Fruit fly (Drosophila melanogaster) Kc167 (cell line): ENCODE measurements around the gene DIP-alpha.

Experiments
- Myc ChIP-seq: fragments of >200 bp; optimal IDR thresholded peaks from 2 replicates; lab custom pipeline; 2017; ENCODE audit warnings: missing external identifiers
- Sin3A ChIP-seq: fragments of >200 bp; optimal IDR thresholded peaks from 2 replicates; lab custom pipeline; 2018; ENCODE audit warnings: missing external identifiers
- h ChIP-seq: fragments of >200 bp; optimal IDR thresholded peaks from 3 replicates; lab custom pipeline; 2018; ENCODE audit warnings: missing external identifiers
- insv ChIP-seq: fragments of >200 bp; optimal IDR thresholded peaks from 3 replicates; lab custom pipeline; 2018; ENCODE audit warnings: missing external identifiers
- psq ChIP-seq: fragments of >200 bp; optimal IDR thresholded peaks from 2 replicates; lab custom pipeline; 2017; ENCODE audit warnings: missing external identifiers

DNA sequence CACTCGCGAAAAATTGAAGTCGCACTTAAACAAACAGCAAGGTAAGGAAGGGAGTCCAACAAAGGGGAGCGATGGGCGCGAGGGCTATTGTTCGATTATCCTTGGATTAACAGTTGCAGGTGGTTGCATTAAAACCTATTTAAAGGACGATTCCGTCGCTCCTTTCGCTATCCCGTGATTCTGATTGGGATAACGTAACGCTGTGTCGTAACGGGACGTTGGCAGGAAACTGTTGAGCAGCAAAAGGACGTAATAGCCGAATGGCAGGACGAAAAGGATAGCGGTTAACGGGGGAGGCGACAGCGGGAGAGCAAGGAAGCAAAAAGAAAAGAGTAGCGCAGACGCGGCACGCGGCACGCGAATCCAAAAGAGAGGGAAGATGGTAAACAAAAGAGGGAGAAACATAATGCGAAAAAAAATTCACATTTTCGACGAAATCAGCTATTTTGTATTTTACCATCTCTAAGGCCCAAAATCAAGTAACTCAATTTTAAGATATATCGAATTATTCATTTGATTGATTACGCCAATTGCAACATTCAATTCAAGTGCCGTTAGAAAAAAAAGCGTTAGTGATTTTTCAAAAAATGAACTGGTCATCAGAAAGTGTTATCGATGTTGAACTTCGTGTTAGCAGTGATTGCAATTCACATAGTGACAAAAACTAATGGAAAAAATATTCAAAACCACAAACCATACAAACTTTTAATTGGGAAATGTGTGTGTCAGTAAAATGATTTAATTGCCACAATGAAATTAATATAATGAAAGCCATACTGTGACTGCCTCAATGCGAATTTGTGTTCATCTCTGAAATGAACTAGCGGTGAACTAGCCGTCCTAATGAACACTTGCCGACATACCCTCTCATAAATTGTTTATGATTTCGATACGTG lies 89.1 kb downstream of the DIP-alpha start, which contains the start of the genes CG10804 and CG10802:
- no peak for TF ChIP-seq insv (lab: Kevin White, UChicago)
- TF ChIP-seq psq (lab: Kevin White, UChicago), result no peak
- TF ChIP-seq h (lab: Kevin White, UChicago), result no peak
- no peak for TF ChIP-seq Myc (lab: Kevin White, UChicago)
- no peak for TF ChIP-seq Sin3A
